Fruit fly (Drosophila melanogaster): ENCODE results near the gene CG4842.

CG4842 gene

dm6 chr3L:16346023-16346422 is 22.2 kb upstream of the CG4842 start, which contains the start of gene CG33257:
CG33257 (plus strand) TSS chr3L:16346323.
- TF ChIP-seq CTCF (optimal IDR thresholded peaks at IDR 0.05) (no peak), CG8478 (optimal IDR thresholded peaks at IDR 0.05) (no peak)

- TF ChIP-seq CG8478 (optimal IDR thresholded peaks at IDR 0.05) (no peak), CTCF (optimal IDR thresholded peaks at IDR 0.05) (no peak)
Observed at dm6 chr3L:16347914-16348313, 20.3 kb upstream of the CG4842 start, which contains the start of gene mRpS34. mRpS34 (plus strand) TSS chr3L:16348074.

DNA sequence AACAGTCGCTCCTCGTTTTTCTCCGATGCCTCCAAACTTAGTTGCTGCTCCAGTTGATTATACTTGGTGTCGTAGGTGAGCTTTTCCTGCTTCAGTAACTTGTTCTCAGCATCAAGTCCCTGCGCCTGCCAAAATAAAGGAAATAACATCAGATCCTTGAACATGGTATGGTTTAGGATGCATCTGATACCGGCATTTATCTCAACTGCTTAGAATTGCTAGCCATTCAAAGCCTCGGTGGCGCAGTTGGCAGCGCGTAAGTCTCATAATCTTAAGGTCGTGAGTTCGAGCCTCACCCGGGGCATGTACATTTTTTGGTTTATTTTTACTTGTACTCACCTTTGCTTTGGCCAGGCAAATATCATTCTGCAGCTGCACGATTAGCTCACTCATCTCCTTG is 18.5 kb upstream of the CG4842 start:
- TF ChIP-seq CTCF (optimal IDR thresholded peaks at IDR 0.05) (no peak), CG8478 (optimal IDR thresholded peaks at IDR 0.05) (no peak)

DNA sequence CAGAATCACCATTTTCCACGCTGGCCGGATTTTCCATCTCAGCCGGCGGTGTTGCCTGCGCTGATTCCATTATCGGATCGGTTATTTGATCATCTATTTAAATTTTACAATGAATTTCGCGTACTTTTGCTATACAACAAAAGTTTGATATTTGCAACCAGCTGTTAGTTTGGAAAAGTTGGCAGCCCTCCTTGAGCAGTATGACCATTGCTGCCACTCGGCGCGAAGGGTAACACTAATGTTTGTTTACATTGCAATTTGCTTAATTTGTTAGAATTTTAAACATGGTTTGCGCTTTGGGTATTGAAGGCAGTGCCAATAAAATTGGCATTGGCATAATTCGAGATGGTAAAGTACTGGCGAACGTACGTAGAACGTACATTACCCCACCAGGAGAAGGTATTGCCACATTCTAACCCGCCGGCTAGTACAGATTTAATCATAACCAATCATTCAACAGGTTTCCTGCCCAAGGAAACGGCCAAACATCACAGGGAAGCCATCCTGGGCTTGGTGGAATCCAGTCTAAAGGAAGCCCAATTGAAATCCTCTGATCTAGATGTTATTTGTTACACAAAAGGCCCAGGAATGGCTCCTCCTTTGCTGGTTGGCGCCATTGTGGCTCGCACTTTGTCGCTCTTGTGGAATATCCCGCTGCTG is 16.3 kb upstream of the CG4842 start, which contains the start of the genes Golgin104 and Tcs3:
Gene Golgin104 (minus strand): TSS at position 182 of the 660 bp plus-strand sequence.
Gene Tcs3 (plus strand): TSS at position 222 of the 660 bp plus-strand sequence.
- TF ChIP-seq CG8478 (optimal IDR thresholded peaks at IDR 0.05) (no peak), CTCF (optimal IDR thresholded peaks at IDR 0.05) (no peak)

dm6 chr3L:16354197-16354596 is 14.0 kb upstream of the CG4842 start, which contains the start of gene Pdh:
Pdh (minus strand) TSS chr3L:16354297.
- TF ChIP-seq CTCF (optimal IDR thresholded peaks at IDR 0.05) (no peak), CG8478 (optimal IDR thresholded peaks at IDR 0.05) (no peak)

DNA sequence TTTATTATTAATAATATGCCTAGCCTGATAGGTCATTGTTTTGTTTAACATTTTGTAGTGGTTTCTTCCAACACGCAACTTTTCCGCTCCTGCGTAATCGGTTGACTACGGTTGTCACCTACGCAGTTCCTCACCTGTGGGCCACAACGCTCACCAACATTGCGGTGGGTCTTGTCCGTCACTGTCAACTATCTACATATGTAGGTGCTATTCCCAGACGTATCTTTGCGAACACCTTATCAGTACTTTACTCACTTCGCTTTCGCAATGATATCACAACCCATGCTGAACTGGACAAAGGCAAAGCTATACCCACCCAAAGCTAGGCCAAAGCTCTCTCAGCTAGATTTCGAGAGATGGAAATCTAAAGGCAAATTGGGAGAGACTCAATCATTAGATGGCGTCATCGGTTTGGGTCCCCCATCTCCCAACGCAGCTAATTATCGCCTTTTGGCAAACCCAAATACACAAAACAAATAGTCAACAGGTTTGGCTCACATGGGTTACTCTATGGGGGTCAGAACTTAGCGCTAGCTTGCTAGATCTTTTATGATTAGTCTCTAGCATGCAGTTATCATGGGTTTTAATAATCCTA is 11.9 kb upstream of the CG4842 start:
- TF ChIP-seq CG8478 (optimal IDR thresholded peaks at IDR 0.05) (no peak), CTCF (optimal IDR thresholded peaks at IDR 0.05) (no peak)

dm6 chr3L:16357187-16357728 is 10.9 kb upstream of the CG4842 start:
- TF ChIP-seq CTCF (optimal IDR thresholded peaks at IDR 0.05) (no peak), CG8478 (optimal IDR thresholded peaks at IDR 0.05) (no peak)

DNA sequence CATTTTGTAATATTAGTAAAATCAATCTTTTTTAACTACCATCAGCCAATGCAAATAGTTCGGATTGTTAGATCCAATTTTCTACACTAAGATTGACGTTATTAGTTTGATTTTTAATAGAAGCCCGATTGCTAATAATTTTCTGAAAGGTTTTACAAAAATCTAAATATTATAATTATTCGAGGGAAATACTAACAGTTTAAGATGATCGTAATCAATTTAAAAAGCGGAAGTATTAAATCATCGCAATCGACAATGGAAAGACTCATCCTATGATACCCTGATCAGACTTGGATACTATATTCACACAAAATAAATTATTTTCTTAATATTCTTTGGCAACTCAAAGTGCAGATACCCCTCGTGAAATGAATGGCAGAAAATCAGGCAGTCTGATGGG is 10.3 kb upstream of the CG4842 start:
- no peak for TF ChIP-seq CTCF (optimal IDR thresholded peaks at IDR 0.05)
- TF ChIP-seq CG8478 (optimal IDR thresholded peaks at IDR 0.05): no peak

DNA sequence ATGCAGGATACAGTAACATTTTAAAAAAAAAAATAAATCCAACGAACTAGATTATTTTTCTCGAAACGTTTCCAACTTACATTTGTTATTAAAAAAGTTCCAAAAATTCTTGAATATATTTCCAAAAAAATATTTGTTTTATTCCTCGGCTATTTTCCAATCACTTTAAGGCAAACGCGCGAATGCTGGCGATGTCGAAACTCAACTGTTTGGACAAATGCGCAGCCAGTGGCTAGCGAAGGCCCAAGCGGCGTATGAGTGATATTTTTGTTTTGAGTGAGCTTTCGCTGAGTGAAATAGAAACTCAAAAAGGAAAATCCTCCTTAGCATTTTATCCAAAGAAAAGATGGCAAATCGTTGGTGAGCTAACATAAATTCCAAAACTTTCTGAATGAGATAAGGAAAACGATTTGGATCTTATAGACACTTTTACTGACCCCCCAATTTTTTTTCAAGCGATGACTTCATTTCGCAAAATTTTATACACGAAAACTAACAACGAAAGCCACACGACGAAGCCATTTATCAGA is 8.9 kb upstream of the CG4842 start, which contains the start of gene ringer:
Gene ringer (minus strand): TSS at position 210 of the 530 bp plus-strand sequence.
- TF ChIP-seq CG8478 (optimal IDR thresholded peaks at IDR 0.05) (no peak), CTCF (optimal IDR thresholded peaks at IDR 0.05) (no peak)

DNA sequence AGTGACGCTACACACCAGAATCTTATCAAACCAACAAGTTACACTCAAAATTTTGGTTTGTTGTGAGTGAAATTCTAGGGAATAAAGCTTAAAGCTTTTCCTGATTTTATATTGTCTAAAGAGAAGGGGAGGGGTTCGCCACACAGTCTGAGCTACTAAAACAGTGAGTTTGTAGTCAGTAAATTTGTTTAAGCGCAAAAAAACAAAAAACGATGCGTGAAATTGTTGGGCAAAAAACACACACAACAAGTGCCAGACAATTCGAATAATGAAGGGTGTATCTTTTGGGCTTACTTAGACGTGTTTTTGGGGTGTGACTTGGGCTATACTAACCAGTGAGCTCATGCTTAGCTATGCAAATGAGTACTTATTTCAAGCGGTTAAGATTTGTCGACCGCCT is 8.4 kb upstream of the CG4842 start:
- TF ChIP-seq CG8478 (optimal IDR thresholded peaks at IDR 0.05): no peak
- TF ChIP-seq CTCF (optimal IDR thresholded peaks at IDR 0.05): no peak

- TF ChIP-seq CG8478 (optimal IDR thresholded peaks at IDR 0.05) (no peak), CTCF (optimal IDR thresholded peaks at IDR 0.05) (no peak)
Observed at dm6 chr3L:16361200-16361815, 6.9 kb upstream of the CG4842 start.

dm6 chr3L:16362119-16362653 is 6.0 kb upstream of the CG4842 start, which contains the start of gene Cpr72Ea:
Cpr72Ea (plus strand) TSS chr3L:16362603.
- TF ChIP-seq CTCF (optimal IDR thresholded peaks at IDR 0.05) (no peak), CG8478 (optimal IDR thresholded peaks at IDR 0.05) (no peak)

DNA sequence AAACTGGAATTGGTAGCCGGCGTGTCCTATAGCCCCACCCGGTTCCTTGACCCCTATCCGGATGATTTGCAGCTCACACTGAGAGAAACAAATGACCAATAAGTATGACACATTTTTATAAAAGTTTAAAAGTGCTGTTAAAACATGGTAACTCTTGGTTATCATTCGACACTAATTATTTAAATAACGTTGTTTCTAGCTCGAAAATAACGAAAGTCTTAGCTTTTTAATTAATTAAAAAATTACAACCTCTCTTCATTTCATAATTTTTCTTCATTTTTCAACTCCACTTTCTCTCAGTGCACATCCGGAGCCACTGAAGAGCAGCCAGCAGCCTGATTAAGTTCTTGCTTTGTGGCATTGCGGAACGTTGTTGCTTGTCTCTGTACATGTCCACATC is 4.0 kb upstream of the CG4842 start:
- TF ChIP-seq CTCF (optimal IDR thresholded peaks at IDR 0.05) (no peak), CG8478 (optimal IDR thresholded peaks at IDR 0.05) (no peak)

dm6 chr3L:16364599-16364998 is 3.6 kb upstream of the CG4842 start, which contains the start of gene Cpr72Eb:
Cpr72Eb (plus strand) TSS chr3L:16364899.
- TF ChIP-seq CTCF (optimal IDR thresholded peaks at IDR 0.05) (no peak), CG8478 (optimal IDR thresholded peaks at IDR 0.05) (no peak)

- TF ChIP-seq CG8478 (optimal IDR thresholded peaks at IDR 0.05) (no peak), CTCF (optimal IDR thresholded peaks at IDR 0.05) (no peak)
Observed at dm6 chr3L:16367240-16367639, 949 bp upstream of the CG4842 start, which contains the start of gene Cpr72Ec. Cpr72Ec (minus strand) TSS chr3L:16367340.

Measured in S2 (cell line).